Worm (Caenorhabditis elegans) whole organism, L4 larva: ENCODE data around the gene cee-1.

Source experiments
- ZK546.5 ChIP-seq, 2 experiments: sonication (generic microtip); optimal IDR thresholded peaks; 2 replicates each; lab custom pipeline; 2017; ENCODE audit warnings: missing biosample characterization in 2 of 2, missing genetic modification characterization in 2 of 2
- ceh-32 ChIP-seq: sonication (generic microtip); optimal IDR thresholded peaks from 2 replicates; lab custom pipeline; 2016; ENCODE audit warnings: mild to moderate bottlenecking, missing genetic modification characterization, missing compliant biosample characterization; ENCODE audit not compliant: poor library complexity
- ceh-44 ChIP-seq: fragments of 200-800 bp; sonication (Bioruptor generic); IDR thresholded peaks from 2 replicates; pipeline ENCODE4 v1.3.6; 2022; ENCODE audit warnings: missing genetic modification reagents, missing genetic modification characterization, missing compliant biosample characterization
- fkh-10 ChIP-seq: fragments of 150-350 bp; optimal IDR thresholded peaks from 2 replicates; lab custom pipeline; 2014; ENCODE audit warnings: missing biosample characterization, missing genetic modification reagents, missing genetic modification characterization
- fos-1 ChIP-seq: fragments of 150-350 bp; optimal IDR thresholded peaks from 2 replicates; lab custom pipeline; 2014; ENCODE audit warnings: missing biosample characterization, missing genetic modification characterization
- nhr-25 ChIP-seq: sonication (generic microtip); optimal IDR thresholded peaks from 2 replicates; lab custom pipeline; 2017; ENCODE audit warnings: missing genetic modification characterization, mild to moderate bottlenecking, missing compliant biosample characterization, antibody characterized with exemption, moderate library complexity, borderline replicate concordance; ENCODE audit not compliant: insufficient read depth
- nhr-28 ChIP-seq: fragments of 150-350 bp; optimal IDR thresholded peaks from 2 replicates; lab custom pipeline; 2014; ENCODE audit warnings: missing biosample characterization, missing genetic modification characterization
- skn-1 ChIP-seq: fragments of 150-350 bp; optimal IDR thresholded peaks from 2 replicates; lab custom pipeline; 2014; ENCODE audit warnings: missing biosample characterization, missing genetic modification characterization

ce11 chrIII:4932203-4932699 is 19.8 kb downstream of the cee-1 start, which contains the start of the genes C26E6.12 and eri-9:
- TF ChIP-seq ceh-32 (no peak), ZK546.5 (tag; optimal IDR thresholded peaks at IDR 0.05; lab: Kevin White, UChicago) (no peak), skn-1 (tag; lab: Kevin White, UChicago) (no peak), fkh-10 (GFP tag; lab: Kevin White, UChicago) (no peak), fos-1 (tag; lab: Kevin White, UChicago) (no peak), ceh-44 (GFP tag; lab: Robert Waterston, UW) (no peak), nhr-28 (no peak), nhr-25 (tag; lab: Kevin White, UChicago) (no peak)
